Fruit fly (Drosophila melanogaster): Measurements from ENCODE around the gene CG7900.

Gene CG7900

dm6 chr3R:8105839-8106718 lies 12.2 kb downstream of the CG7900 start:
- TF ChIP-seq Mnt (GFP tag; optimal IDR thresholded peaks at IDR 0.05) = peak; percentile 57
- TF ChIP-seq CG7101 (tag; optimal IDR thresholded peaks at IDR 0.05) = peak; percentile 38
- no peak for TF ChIP-seq cnc (optimal IDR thresholded peaks at IDR 0.05)
- TF ChIP-seq CG1620 (GFP tag; optimal IDR thresholded peaks at IDR 0.05) = no peak
- TF ChIP-seq CG7045 (GFP tag; optimal IDR thresholded peaks at IDR 0.05) = no peak
- TF ChIP-seq CG14711 (tag; optimal IDR thresholded peaks at IDR 0.05) = no peak
- TF ChIP-seq pad (GFP tag; optimal IDR thresholded peaks at IDR 0.05) = peak; percentile 44
- peak; percentile 33 for TF ChIP-seq ovo (GFP tag; optimal IDR thresholded peaks at IDR 0.05)
- peak; percentile 58 for TF ChIP-seq CG11617 (GFP tag; optimal IDR thresholded peaks at IDR 0.05)
- TF ChIP-seq CG5204 (GFP tag; optimal IDR thresholded peaks at IDR 0.05) = no peak
- TF ChIP-seq toe (GFP tag; optimal IDR thresholded peaks at IDR 0.05) = no peak
- peak; percentile 92 for TF ChIP-seq tj (GFP tag; optimal IDR thresholded peaks at IDR 0.05)
- no peak for TF ChIP-seq bab1 (GFP tag; optimal IDR thresholded peaks at IDR 0.05)
- no peak for TF ChIP-seq CG33017 (tag; optimal IDR thresholded peaks at IDR 0.05)
- peak; percentile 99 for TF ChIP-seq kay (GFP tag; ENCODE audit: borderline replicate concordance)
- TF ChIP-seq Hr96 (GFP tag; optimal IDR thresholded peaks at IDR 0.05) = peak; percentile 10
- peak; percentile 52 for TF ChIP-seq cic (GFP tag; optimal IDR thresholded peaks at IDR 0.05)
- peak; percentile 27 for TF ChIP-seq CG12768 (GFP tag; optimal IDR thresholded peaks at IDR 0.05)
- no peak for TF ChIP-seq Clk (GFP tag; optimal IDR thresholded peaks at IDR 0.05)
- TF ChIP-seq Crg-1 (GFP tag; optimal IDR thresholded peaks at IDR 0.05) = peak; percentile 10

dm6 chr3R:8106909-8107841 lies 13.3 kb downstream of the CG7900 start:
- TF ChIP-seq Mnt (GFP tag; optimal IDR thresholded peaks at IDR 0.05) (no peak), kay (GFP tag; ENCODE audit: borderline replicate concordance) (peak; percentile 84), bab1 (GFP tag; optimal IDR thresholded peaks at IDR 0.05) (no peak), tj (GFP tag; optimal IDR thresholded peaks at IDR 0.05) (peak; percentile 73), cnc (optimal IDR thresholded peaks at IDR 0.05) (no peak)

dm6 chr3R:8108770-8109169 lies 14.8 kb downstream of the CG7900 start:
- TF ChIP-seq Mnt (GFP tag; optimal IDR thresholded peaks at IDR 0.05) (peak; percentile 52), CG11617 (GFP tag; optimal IDR thresholded peaks at IDR 0.05) (no peak), CG7045 (GFP tag; optimal IDR thresholded peaks at IDR 0.05) (no peak), pad (GFP tag; optimal IDR thresholded peaks at IDR 0.05) (peak; percentile 2), tj (GFP tag; optimal IDR thresholded peaks at IDR 0.05) (peak; percentile 58), bab1 (GFP tag; optimal IDR thresholded peaks at IDR 0.05) (no peak)

- TF ChIP-seq CG11617 (GFP tag; optimal IDR thresholded peaks at IDR 0.05) (no peak), kay (GFP tag; ENCODE audit: borderline replicate concordance) (peak; percentile 92), CG12768 (GFP tag; optimal IDR thresholded peaks at IDR 0.05) (no peak), Crg-1 (GFP tag; optimal IDR thresholded peaks at IDR 0.05) (no peak)
Observed at dm6 chr3R:8109782-8110181, 15.9 kb downstream of the CG7900 start.

dm6 chr3R:8110198-8110642 lies 16.3 kb downstream of the CG7900 start:
- TF ChIP-seq CG33017 (tag; optimal IDR thresholded peaks at IDR 0.05) (peak; percentile 4), tj (GFP tag; optimal IDR thresholded peaks at IDR 0.05) (no peak), CG5204 (GFP tag; optimal IDR thresholded peaks at IDR 0.05) (no peak), cic (GFP tag; optimal IDR thresholded peaks at IDR 0.05) (no peak), Crg-1 (GFP tag; optimal IDR thresholded peaks at IDR 0.05) (no peak), Hr96 (GFP tag; optimal IDR thresholded peaks at IDR 0.05) (peak; percentile 8), CG7045 (GFP tag; optimal IDR thresholded peaks at IDR 0.05) (peak; percentile 16), CG1620 (GFP tag; optimal IDR thresholded peaks at IDR 0.05) (no peak), CG11617 (GFP tag; optimal IDR thresholded peaks at IDR 0.05) (no peak), Clk (GFP tag; optimal IDR thresholded peaks at IDR 0.05) (no peak), CG14711 (tag; optimal IDR thresholded peaks at IDR 0.05) (no peak), CG7101 (tag; optimal IDR thresholded peaks at IDR 0.05) (peak; percentile 36), kay (GFP tag; ENCODE audit: borderline replicate concordance) (peak; percentile 50), CG12768 (GFP tag; optimal IDR thresholded peaks at IDR 0.05) (peak; percentile 23), bab1 (GFP tag; optimal IDR thresholded peaks at IDR 0.05) (no peak), toe (GFP tag; optimal IDR thresholded peaks at IDR 0.05) (no peak), Mnt (GFP tag; optimal IDR thresholded peaks at IDR 0.05) (no peak), pad (GFP tag; optimal IDR thresholded peaks at IDR 0.05) (no peak), ovo (GFP tag; optimal IDR thresholded peaks at IDR 0.05) (no peak), cnc (optimal IDR thresholded peaks at IDR 0.05) (no peak)

dm6 chr3R:8110951-8111350 lies 17.0 kb downstream of the CG7900 start:
- no peak for TF ChIP-seq pad (GFP tag; optimal IDR thresholded peaks at IDR 0.05)
